Worm (Caenorhabditis elegans) whole organism, L4 larva: Measurements from ENCODE around the gene sri-20.
A peak's percentile ranks its signal among the peaks of the same experiment; 100 is the strongest.

Source experiments
- D1046.2 ChIP-seq: fragments of 200-800 bp; sonication (Bioruptor generic); IDR thresholded peaks from 2 replicates; pipeline ENCODE4 v1.3.6; 2022; ENCODE audit warnings: missing genetic modification characterization, missing compliant biosample characterization
- F26F4.8 ChIP-seq: fragments of 200-800 bp; sonication (Bioruptor generic); conservative IDR thresholded peaks from 2 replicates; pipeline ENCODE4 v1.3.6; 2022; ENCODE audit warnings: missing genetic modification characterization, missing compliant biosample characterization
- F37D6.2 ChIP-seq: sonication (generic microtip); optimal IDR thresholded peaks from 2 replicates; lab custom pipeline; 2016; ENCODE audit warnings: mild to moderate bottlenecking, missing genetic modification characterization, missing compliant biosample characterization
- F49E8.2 ChIP-seq: sonication (generic microtip); optimal IDR thresholded peaks from 2 replicates; lab custom pipeline; 2016; ENCODE audit warnings: missing compliant biosample characterization, mild to moderate bottlenecking, missing genetic modification characterization, borderline replicate concordance
- R02D3.7 ChIP-seq: fragments of 150-350 bp; sonication (generic microtip); optimal IDR thresholded peaks from 3 replicates; lab custom pipeline; 2014; ENCODE audit warnings: missing biosample characterization, missing genetic modification characterization
- T20F7.1 ChIP-seq: fragments of 200-800 bp; sonication (Bioruptor generic); optimal IDR thresholded peaks from 2 replicates; lab custom pipeline; 2018; ENCODE audit warnings: mild to moderate bottlenecking, missing genetic modification characterization, missing compliant biosample characterization
- T26A8.4 ChIP-seq: fragments of 200-800 bp; sonication (Bioruptor generic); IDR thresholded peaks from 2 replicates; pipeline ENCODE4 v1.3.6; 2022; ENCODE audit warnings: missing genetic modification characterization, missing compliant biosample characterization
- Y105C5A.15 ChIP-seq: fragments of 200-800 bp; sonication (Bioruptor generic); IDR thresholded peaks from 2 replicates; pipeline ENCODE4 v1.3.6; 2022; ENCODE audit warnings: missing genetic modification characterization, missing compliant biosample characterization
- Y5F2A.4 ChIP-seq: fragments of 200-800 bp; sonication (Bioruptor generic); optimal IDR thresholded peaks from 2 replicates; lab custom pipeline; 2018; ENCODE audit warnings: mild to moderate bottlenecking, missing genetic modification characterization, missing compliant biosample characterization
- ZK337.2 ChIP-seq: fragments of 200-800 bp; sonication (Bioruptor generic); IDR thresholded peaks from 2 replicates; pipeline ENCODE4 v1.3.6; 2022; ENCODE audit warnings: missing genetic modification reagents, missing genetic modification characterization, missing compliant biosample characterization
- aha-1 ChIP-seq: fragments of 150-350 bp; peaks from one replicate; lab custom pipeline; 2014; ENCODE audit warnings: missing biosample characterization, missing genetic modification characterization
- aly-2 ChIP-seq: sonication (generic microtip); optimal IDR thresholded peaks from 2 replicates; lab custom pipeline; 2018; ENCODE audit warnings: missing biosample characterization, missing genetic modification characterization
- ama-1 ChIP-seq: fragments of 150-350 bp; optimal IDR thresholded peaks from 2 replicates; lab custom pipeline; 2014; ENCODE audit warnings: inconsistent platforms, mixed read lengths
- arid-1 ChIP-seq: fragments of 200-800 bp; sonication (Bioruptor generic); conservative IDR thresholded peaks from 2 replicates; pipeline ENCODE4 v1.3.6; 2022; ENCODE audit warnings: missing genetic modification reagents, missing genetic modification characterization, missing compliant biosample characterization
- ctbp-1 ChIP-seq: fragments of 200-800 bp; sonication (Bioruptor generic); IDR thresholded peaks from 2 replicates; pipeline ENCODE4 v1.3.6; 2022; ENCODE audit warnings: missing genetic modification reagents, missing genetic modification characterization, missing compliant biosample characterization
- daf-16 ChIP-seq, 3 experiments: sonication (generic microtip); optimal IDR thresholded peaks; 2 replicates each; lab custom pipeline; 2016 to 2017; ENCODE audit warnings: missing genetic modification characterization in 3 of 3, missing genetic modification reagents in 3 of 3, mild to moderate bottlenecking in 2 of 3, missing compliant biosample characterization in 2 of 3, missing biosample characterization in 1 of 3, moderate library complexity in 1 of 3
- daf-19 ChIP-seq: fragments of 200-800 bp; sonication (Bioruptor generic); conservative IDR thresholded peaks from 2 replicates; pipeline ENCODE4 v1.3.6; 2022; ENCODE audit warnings: missing genetic modification characterization, missing compliant biosample characterization
- dmd-6 ChIP-seq: fragments of 200-800 bp; sonication (Bioruptor generic); IDR thresholded peaks from 2 replicates; pipeline ENCODE4 v1.3.6; 2022; ENCODE audit warnings: missing genetic modification reagents, missing genetic modification characterization, missing compliant biosample characterization
- dmd-8 ChIP-seq: fragments of 200-800 bp; sonication (Bioruptor generic); IDR thresholded peaks from 2 replicates; pipeline ENCODE4 v1.3.6; 2022; ENCODE audit warnings: missing genetic modification characterization, missing compliant biosample characterization
- dpl-1 ChIP-seq: fragments of 150-350 bp; optimal IDR thresholded peaks from 2 replicates; lab custom pipeline; 2014; ENCODE audit warnings: missing biosample characterization, missing genetic modification reagents, missing genetic modification characterization
- duxl-1 ChIP-seq: sonication (generic microtip); optimal IDR thresholded peaks from 2 replicates; lab custom pipeline; 2016; ENCODE audit warnings: mild to moderate bottlenecking, missing genetic modification characterization, moderate library complexity, missing compliant biosample characterization; ENCODE audit not compliant: poor library complexity
- dve-1 ChIP-seq: sonication (generic microtip); optimal IDR thresholded peaks from 2 replicates; lab custom pipeline; 2017; ENCODE audit warnings: antibody characterized with exemption, mild to moderate bottlenecking, missing genetic modification characterization, missing compliant biosample characterization; ENCODE audit not compliant: insufficient read depth
- egl-27 ChIP-seq: sonication (generic microtip); optimal IDR thresholded peaks from 3 replicates; lab custom pipeline; 2017; ENCODE audit warnings: missing biosample characterization, missing genetic modification reagents, missing genetic modification characterization
- fkh-10 ChIP-seq: fragments of 150-350 bp; optimal IDR thresholded peaks from 2 replicates; lab custom pipeline; 2014; ENCODE audit warnings: missing biosample characterization, missing genetic modification reagents, missing genetic modification characterization
- hif-1 ChIP-seq, 2 experiments: sonication (generic microtip); optimal IDR thresholded peaks; 2 replicates each; lab custom pipeline; 2016 to 2017; ENCODE audit warnings: missing compliant biosample characterization in 2 of 2, missing genetic modification characterization in 2 of 2, missing genetic modification reagents in 2 of 2, missing genotype in 2 of 2, mild to moderate bottlenecking in 1 of 2
- hlh-11 ChIP-seq: fragments of 200-800 bp; sonication (Bioruptor generic); optimal IDR thresholded peaks from 2 replicates; lab custom pipeline; 2018; ENCODE audit warnings: mild to moderate bottlenecking, missing genetic modification characterization, missing compliant biosample characterization
- hlh-30 ChIP-seq: sonication (generic microtip); optimal IDR thresholded peaks from 2 replicates; lab custom pipeline; 2017; ENCODE audit warnings: antibody characterized with exemption, mild to moderate bottlenecking, missing genetic modification characterization, missing compliant biosample characterization; ENCODE audit not compliant: insufficient read depth
- jun-1 ChIP-seq: fragments of 150-350 bp; optimal IDR thresholded peaks from 2 replicates; lab custom pipeline; 2014; ENCODE audit warnings: missing biosample characterization, missing genetic modification reagents, missing genetic modification characterization
- lim-7 ChIP-seq: fragments of 200-800 bp; sonication (Bioruptor generic); IDR thresholded peaks from 2 replicates; pipeline ENCODE4 v1.3.6; 2022; ENCODE audit warnings: missing genetic modification characterization, missing compliant biosample characterization
- lin-13 ChIP-seq: fragments of 150-350 bp; optimal IDR thresholded peaks from 2 replicates; lab custom pipeline; 2014; ENCODE audit warnings: missing biosample characterization, missing genetic modification reagents, missing genetic modification characterization
- lin-29 ChIP-seq: fragments of 200-800 bp; sonication (Bioruptor generic); IDR thresholded peaks from 2 replicates; pipeline ENCODE4 v1.3.6; 2022; ENCODE audit warnings: missing genetic modification reagents, missing genetic modification characterization, missing compliant biosample characterization
- lin-39 ChIP-seq: fragments of 150-350 bp; optimal IDR thresholded peaks from 2 replicates; lab custom pipeline; 2014; ENCODE audit warnings: missing biosample characterization, missing genetic modification reagents, missing genetic modification characterization
- mdl-1 ChIP-seq, 2 experiments: fragments of 150-350 bp in 1 of 2; sonication (generic microtip) in 1 of 2; optimal IDR thresholded peaks; 2 replicates each; lab custom pipeline; 2014 to 2017; ENCODE audit warnings: missing biosample characterization in 2 of 2, missing genetic modification characterization in 2 of 2
- mes-2 ChIP-seq: sonication (generic microtip); optimal IDR thresholded peaks from 2 replicates; lab custom pipeline; 2016; ENCODE audit warnings: missing genotype, mild to moderate bottlenecking, missing genetic modification characterization, missing compliant biosample characterization; ENCODE audit not compliant: poor library complexity, severe bottlenecking
- nhr-10 ChIP-seq: fragments of 150-350 bp; optimal IDR thresholded peaks from 2 replicates; lab custom pipeline; 2014; ENCODE audit warnings: missing biosample characterization, missing genetic modification characterization
- nhr-11 ChIP-seq: fragments of 150-350 bp; optimal IDR thresholded peaks from 2 replicates; lab custom pipeline; 2014; ENCODE audit warnings: missing biosample characterization, missing genetic modification characterization
- nhr-28 ChIP-seq: fragments of 150-350 bp; optimal IDR thresholded peaks from 2 replicates; lab custom pipeline; 2014; ENCODE audit warnings: missing biosample characterization, missing genetic modification characterization
- nhr-48 ChIP-seq: sonication (generic microtip); optimal IDR thresholded peaks from 2 replicates; lab custom pipeline; 2016; ENCODE audit warnings: mild to moderate bottlenecking, missing genetic modification characterization, missing compliant biosample characterization
- pha-4 ChIP-seq, 2 experiments: fragments of 150-350 bp in 1 of 2; fragments of 200-800 bp in 1 of 2; sonication (Bioruptor generic) in 1 of 2; IDR thresholded peaks in 1 of 2; optimal IDR thresholded peaks in 1 of 2; 2 replicates each; pipeline versions ENCODE4 v1.3.6 to Lab custom; 2014 to 2022; ENCODE audit warnings: missing genetic modification characterization in 2 of 2, missing genetic modification reagents in 2 of 2, missing biosample characterization in 1 of 2, missing compliant biosample characterization in 1 of 2
- php-3 ChIP-seq: fragments of 200-800 bp; sonication (Bioruptor generic); IDR thresholded peaks from 2 replicates; pipeline ENCODE4 v1.3.6; 2022; ENCODE audit warnings: missing genetic modification reagents, missing genetic modification characterization, missing compliant biosample characterization
- sdz-12 ChIP-seq: fragments of 200-800 bp; sonication (Bioruptor generic); optimal IDR thresholded peaks from 2 replicates; lab custom pipeline; 2018; ENCODE audit warnings: mild to moderate bottlenecking, missing genetic modification characterization, missing compliant biosample characterization
- set-16 ChIP-seq: fragments of 200-800 bp; sonication (Bioruptor generic); IDR thresholded peaks from 2 replicates; pipeline ENCODE4 v1.3.6; 2022; ENCODE audit warnings: missing genetic modification reagents, missing genetic modification characterization, missing compliant biosample characterization
- skn-1 ChIP-seq: fragments of 150-350 bp; optimal IDR thresholded peaks from 2 replicates; lab custom pipeline; 2014; ENCODE audit warnings: missing biosample characterization, missing genetic modification characterization
- snpc-1.2 ChIP-seq: fragments of 200-800 bp; sonication (Bioruptor generic); IDR thresholded peaks from 2 replicates; pipeline ENCODE4 v1.3.6; 2022; ENCODE audit warnings: missing genetic modification reagents, missing genetic modification characterization, missing compliant biosample characterization
- tra-1 ChIP-seq: fragments of 200-800 bp; sonication (Bioruptor generic); IDR thresholded peaks from 2 replicates; pipeline ENCODE4 v1.3.6; 2022; ENCODE audit warnings: missing genetic modification reagents, missing genetic modification characterization, missing compliant biosample characterization
- vab-7 ChIP-seq: fragments of 200-800 bp; sonication (Bioruptor generic); IDR thresholded peaks from 2 replicates; pipeline ENCODE4 v1.3.6; 2022; ENCODE audit warnings: missing genetic modification reagents, missing genetic modification characterization, missing compliant biosample characterization
- zag-1 ChIP-seq: fragments of 150-350 bp; optimal IDR thresholded peaks from 2 replicates; lab custom pipeline; 2014; ENCODE audit warnings: missing biosample characterization, missing genetic modification characterization
- zip-2 ChIP-seq: fragments of 150-350 bp; optimal IDR thresholded peaks from 2 replicates; lab custom pipeline; 2014; ENCODE audit warnings: missing biosample characterization, missing genetic modification characterization
- ztf-11 ChIP-seq: fragments of 150-350 bp; optimal IDR thresholded peaks from 2 replicates; lab custom pipeline; 2014; ENCODE audit warnings: missing biosample characterization, missing genetic modification characterization
- ztf-7 ChIP-seq: fragments of 150-350 bp; optimal IDR thresholded peaks from 2 replicates; lab custom pipeline; 2014; ENCODE audit warnings: missing biosample characterization, missing genetic modification characterization

Gene sri-20

ce11 chrV:10355773-10356335 is 12.5 kb upstream of the sri-20 start, which contains the start of gene sluh-7 (continued):
- no peak for TF ChIP-seq tra-1 (GFP tag; lab: Robert Waterston, UW)
- TF ChIP-seq skn-1 (tag; lab: Kevin White, UChicago): no peak
- TF ChIP-seq ctbp-1 (GFP tag; lab: Robert Waterston, UW): no peak
- TF ChIP-seq arid-1 (GFP tag; lab: Robert Waterston, UW): no peak
- TF ChIP-seq Y5F2A.4 (GFP tag; lab: Kevin White, UChicago): no peak
- no peak for TF ChIP-seq aly-2 (tag; lab: Kevin White, UChicago)
- TF ChIP-seq nhr-11: no peak
- TF ChIP-seq dve-1 (tag; lab: Kevin White, UChicago): peak; percentile 74
- TF ChIP-seq jun-1 (tag; lab: Kevin White, UChicago): no peak
- TF ChIP-seq hlh-11 (tag; lab: Kevin White, UChicago): peak; percentile 42
- TF ChIP-seq php-3 (GFP tag; lab: Robert Waterston, UW): no peak
- TF ChIP-seq fkh-10: no peak
- no peak for TF ChIP-seq D1046.2 (GFP tag; lab: Robert Waterston, UW)
- TF ChIP-seq snpc-1.2 (GFP tag; lab: Robert Waterston, UW): no peak
- peak; percentile 84 for TF ChIP-seq ZK337.2
- TF ChIP-seq R02D3.7 (tag; lab: Kevin White, UChicago): no peak
- no peak for TF ChIP-seq set-16 (GFP tag; lab: Robert Waterston, UW)
- peak in 1 of 2 experiments; percentile 88 for TF ChIP-seq hif-1 (tag; optimal IDR thresholded peaks at IDR 0.05; lab: Kevin White, UChicago)
- TF ChIP-seq T26A8.4 (GFP tag; lab: Robert Waterston, UW): no peak
- TF ChIP-seq lin-29 (GFP tag; lab: Robert Waterston, UW): no peak
- TF ChIP-seq mes-2 (tag; lab: Kevin White, UChicago): peak; percentile 99
- peak; percentile 72 for TF ChIP-seq hlh-30
- TF ChIP-seq zip-2 (tag; lab: Kevin White, UChicago): no peak
- peak; percentile 27 for TF ChIP-seq lin-13 (GFP tag; lab: Kevin White, UChicago)
- TF ChIP-seq ztf-7 (tag; lab: Kevin White, UChicago): no peak
- no peak for TF ChIP-seq daf-19 (GFP tag; lab: Robert Waterston, UW)
- no peak for TF ChIP-seq sdz-12 (GFP tag; lab: Kevin White, UChicago)
- TF ChIP-seq lim-7 (GFP tag; lab: Robert Waterston, UW): no peak
- no peak for TF ChIP-seq daf-16 (GFP tag; optimal IDR thresholded peaks at IDR 0.05; lab: Kevin White, UChicago)
- peak; percentile 52 for TF ChIP-seq daf-16 (tag; optimal IDR thresholded peaks at IDR 0.05; lab: Kevin White, UChicago)
- TF ChIP-seq F49E8.2 (tag; lab: Kevin White, UChicago): no peak
- peak; percentile 55 for TF ChIP-seq F37D6.2 (tag; lab: Kevin White, UChicago)
- TF ChIP-seq F26F4.8 (GFP tag; lab: Robert Waterston, UW): no peak
- no peak for TF ChIP-seq mdl-1 (tag; optimal IDR thresholded peaks at IDR 0.05; lab: Kevin White, UChicago)
- TF ChIP-seq nhr-10: no peak
- TF ChIP-seq aha-1 (tag; lab: Kevin White, UChicago): peak; percentile 79
- no peak for TF ChIP-seq ztf-11 (tag; lab: Kevin White, UChicago)
- no peak for TF ChIP-seq zag-1 (tag; lab: Kevin White, UChicago)
- no peak for TF ChIP-seq lin-39
- peak; percentile 6 for TF ChIP-seq nhr-48 (tag; lab: Kevin White, UChicago)
- no peak for TF ChIP-seq ama-1 (lab: Kevin White, UChicago)
- TF ChIP-seq nhr-28: peak; percentile 30
- no peak for TF ChIP-seq egl-27 (tag; lab: Kevin White, UChicago)
- peak; percentile 56; the same call in 1 of the 2 replicates for TF ChIP-seq dmd-6 (GFP tag; lab: Robert Waterston, UW)
- TF ChIP-seq pha-4 (GFP tag; IDR thresholded peaks at IDR 0.05; lab: Robert Waterston, UW): no peak
- no peak for TF ChIP-seq pha-4 (tag; optimal IDR thresholded peaks at IDR 0.05; lab: Kevin White, UChicago)
- no peak for TF ChIP-seq Y105C5A.15 (GFP tag; lab: Robert Waterston, UW)
- no peak for TF ChIP-seq dmd-8 (GFP tag; lab: Robert Waterston, UW)
- TF ChIP-seq T20F7.1: peak; percentile 69
- peak; percentile 94 for TF ChIP-seq dpl-1 (GFP tag; lab: Kevin White, UChicago)
- peak; percentile 49 for TF ChIP-seq duxl-1 (tag; lab: Kevin White, UChicago)
- TF ChIP-seq vab-7 (GFP tag; lab: Robert Waterston, UW): no peak
